Worm (Caenorhabditis elegans): ENCODE measurements around the gene C01G12.7.

ce11 chrII:14580549-14580948, 11.1 kb downstream of the C01G12.7 start, which contains the start of the genes nspb-8 and nspb-9:
- no peak for TF ChIP-seq hlh-8 (tag; optimal IDR thresholded peaks at IDR 0.05)
- TF ChIP-seq dmd-4 (tag; optimal IDR thresholded peaks at IDR 0.05; ENCODE audit: borderline replicate concordance) = no peak
- no peak for TF ChIP-seq pha-4 (tag; optimal IDR thresholded peaks at IDR 0.05)
- TF ChIP-seq syd-9 (tag; optimal IDR thresholded peaks at IDR 0.05) = no peak
- no peak for TF ChIP-seq ceh-14 (tag; optimal IDR thresholded peaks at IDR 0.05)
- TF ChIP-seq fkh-10 (GFP tag; optimal IDR thresholded peaks at IDR 0.05) = no peak
- no peak for TF ChIP-seq pqm-1 (tag; optimal IDR thresholded peaks at IDR 0.05)
- TF ChIP-seq nhr-11 (tag; optimal IDR thresholded peaks at IDR 0.05) = no peak
- no peak for TF ChIP-seq pros-1 (tag; optimal IDR thresholded peaks at IDR 0.05)
- no peak for TF ChIP-seq ceh-31 (tag; optimal IDR thresholded peaks at IDR 0.05)
- TF ChIP-seq ceh-22 (tag; optimal IDR thresholded peaks at IDR 0.05) = no peak
- no peak for TF ChIP-seq lin-11 (tag; optimal IDR thresholded peaks at IDR 0.05)
- TF ChIP-seq ceh-2 (tag; optimal IDR thresholded peaks at IDR 0.05) = no peak
- no peak for TF ChIP-seq ama-1 (optimal IDR thresholded peaks at IDR 0.05)
